Worm (Caenorhabditis elegans) whole organism, L4 larva: ENCODE measurements around the gene hsp-25.

Experiments
- D1046.2 ChIP-seq: fragments of 200-800 bp; sonication (Bioruptor generic); IDR thresholded peaks from 2 replicates; pipeline ENCODE4 v1.3.6; 2022; ENCODE audit warnings: missing genetic modification characterization, missing compliant biosample characterization
- F37D6.2 ChIP-seq: sonication (generic microtip); optimal IDR thresholded peaks from 2 replicates; lab custom pipeline; 2016; ENCODE audit warnings: mild to moderate bottlenecking, missing genetic modification characterization, missing compliant biosample characterization
- T20F7.1 ChIP-seq: fragments of 200-800 bp; sonication (Bioruptor generic); optimal IDR thresholded peaks from 2 replicates; lab custom pipeline; 2018; ENCODE audit warnings: mild to moderate bottlenecking, missing genetic modification characterization, missing compliant biosample characterization
- T26A8.4 ChIP-seq: fragments of 200-800 bp; sonication (Bioruptor generic); IDR thresholded peaks from 2 replicates; pipeline ENCODE4 v1.3.6; 2022; ENCODE audit warnings: missing genetic modification characterization, missing compliant biosample characterization
- Y105C5A.15 ChIP-seq: fragments of 200-800 bp; sonication (Bioruptor generic); IDR thresholded peaks from 2 replicates; pipeline ENCODE4 v1.3.6; 2022; ENCODE audit warnings: missing genetic modification characterization, missing compliant biosample characterization
- Y5F2A.4 ChIP-seq: fragments of 200-800 bp; sonication (Bioruptor generic); optimal IDR thresholded peaks from 2 replicates; lab custom pipeline; 2018; ENCODE audit warnings: mild to moderate bottlenecking, missing genetic modification characterization, missing compliant biosample characterization
- Y75B8A.6 ChIP-seq: fragments of 200-800 bp; sonication (Bioruptor generic); IDR thresholded peaks from 2 replicates; pipeline ENCODE4 v1.3.6; 2022; ENCODE audit warnings: missing genetic modification reagents, missing genetic modification characterization, missing compliant biosample characterization
- aha-1 ChIP-seq: fragments of 150-350 bp; peaks from one replicate; lab custom pipeline; 2014; ENCODE audit warnings: missing biosample characterization, missing genetic modification characterization
- ceh-44 ChIP-seq: fragments of 200-800 bp; sonication (Bioruptor generic); IDR thresholded peaks from 2 replicates; pipeline ENCODE4 v1.3.6; 2022; ENCODE audit warnings: missing genetic modification reagents, missing genetic modification characterization, missing compliant biosample characterization
- ces-1 ChIP-seq: fragments of 150-350 bp; sonication (generic microtip); optimal IDR thresholded peaks from 4 replicates; lab custom pipeline; 2014; ENCODE audit warnings: missing biosample characterization, missing genetic modification reagents, missing genetic modification characterization
- daf-16 ChIP-seq, 3 experiments: sonication (generic microtip); optimal IDR thresholded peaks; 2 replicates each; lab custom pipeline; 2016 to 2017; ENCODE audit warnings: missing genetic modification characterization in 3 of 3, missing genetic modification reagents in 3 of 3, mild to moderate bottlenecking in 2 of 3, missing compliant biosample characterization in 2 of 3, missing biosample characterization in 1 of 3, moderate library complexity in 1 of 3
- daf-19 ChIP-seq: fragments of 200-800 bp; sonication (Bioruptor generic); conservative IDR thresholded peaks from 2 replicates; pipeline ENCODE4 v1.3.6; 2022; ENCODE audit warnings: missing genetic modification characterization, missing compliant biosample characterization
- daf-8 ChIP-seq: fragments of 200-800 bp; sonication (Bioruptor generic); IDR thresholded peaks from 2 replicates; pipeline ENCODE4 v1.3.6; 2022; ENCODE audit warnings: missing genetic modification characterization, missing compliant biosample characterization
- dmd-6 ChIP-seq: fragments of 200-800 bp; sonication (Bioruptor generic); IDR thresholded peaks from 2 replicates; pipeline ENCODE4 v1.3.6; 2022; ENCODE audit warnings: missing genetic modification reagents, missing genetic modification characterization, missing compliant biosample characterization
- dpl-1 ChIP-seq: fragments of 150-350 bp; optimal IDR thresholded peaks from 2 replicates; lab custom pipeline; 2014; ENCODE audit warnings: missing biosample characterization, missing genetic modification reagents, missing genetic modification characterization
- duxl-1 ChIP-seq: sonication (generic microtip); optimal IDR thresholded peaks from 2 replicates; lab custom pipeline; 2016; ENCODE audit warnings: mild to moderate bottlenecking, missing genetic modification characterization, moderate library complexity, missing compliant biosample characterization; ENCODE audit not compliant: poor library complexity
- egl-27 ChIP-seq: sonication (generic microtip); optimal IDR thresholded peaks from 3 replicates; lab custom pipeline; 2017; ENCODE audit warnings: missing biosample characterization, missing genetic modification reagents, missing genetic modification characterization
- fkh-10 ChIP-seq: fragments of 150-350 bp; optimal IDR thresholded peaks from 2 replicates; lab custom pipeline; 2014; ENCODE audit warnings: missing biosample characterization, missing genetic modification reagents, missing genetic modification characterization
- fos-1 ChIP-seq: fragments of 150-350 bp; optimal IDR thresholded peaks from 2 replicates; lab custom pipeline; 2014; ENCODE audit warnings: missing biosample characterization, missing genetic modification characterization
- hlh-11 ChIP-seq: fragments of 200-800 bp; sonication (Bioruptor generic); optimal IDR thresholded peaks from 2 replicates; lab custom pipeline; 2018; ENCODE audit warnings: mild to moderate bottlenecking, missing genetic modification characterization, missing compliant biosample characterization
- lin-38 ChIP-seq: fragments of 200-800 bp; sonication (Bioruptor generic); IDR thresholded peaks from 2 replicates; pipeline ENCODE4 v1.3.6; 2022; ENCODE audit warnings: missing genetic modification reagents, missing genetic modification characterization, missing compliant biosample characterization
- lin-39 ChIP-seq: fragments of 150-350 bp; optimal IDR thresholded peaks from 2 replicates; lab custom pipeline; 2014; ENCODE audit warnings: missing biosample characterization, missing genetic modification reagents, missing genetic modification characterization
- lsy-2 ChIP-seq, 2 experiments: fragments of 150-350 bp in 1 of 2; sonication (generic microtip) in 1 of 2; optimal IDR thresholded peaks; 2 replicates each; lab custom pipeline; 2014 to 2017; ENCODE audit warnings: missing biosample characterization in 2 of 2, missing genetic modification characterization in 2 of 2
- madf-9 ChIP-seq: fragments of 200-800 bp; sonication (Bioruptor generic); conservative IDR thresholded peaks from 2 replicates; pipeline ENCODE4 v1.3.6; 2022; ENCODE audit warnings: missing genetic modification reagents, missing genetic modification characterization, missing compliant biosample characterization
- mdt-29 ChIP-seq: fragments of 200-800 bp; sonication (Bioruptor generic); IDR thresholded peaks from 2 replicates; pipeline ENCODE4 v1.3.6; 2022; ENCODE audit warnings: missing genetic modification reagents, missing genetic modification characterization, missing compliant biosample characterization
- mep-1 ChIP-seq: fragments of 150-350 bp; sonication (generic microtip); optimal IDR thresholded peaks from 3 replicates; lab custom pipeline; 2014; ENCODE audit warnings: missing biosample characterization, missing genetic modification characterization
- mes-2 ChIP-seq: sonication (generic microtip); optimal IDR thresholded peaks from 2 replicates; lab custom pipeline; 2016; ENCODE audit warnings: missing genotype, mild to moderate bottlenecking, missing genetic modification characterization, missing compliant biosample characterization; ENCODE audit not compliant: poor library complexity, severe bottlenecking
- mxl-2 ChIP-seq: fragments of 200-800 bp; sonication (Bioruptor generic); conservative IDR thresholded peaks from 2 replicates; pipeline ENCODE4 v1.3.6; 2022; ENCODE audit warnings: missing genetic modification reagents, missing genetic modification characterization, missing compliant biosample characterization
- nhr-10 ChIP-seq: fragments of 150-350 bp; optimal IDR thresholded peaks from 2 replicates; lab custom pipeline; 2014; ENCODE audit warnings: missing biosample characterization, missing genetic modification characterization
- nhr-11 ChIP-seq: fragments of 150-350 bp; optimal IDR thresholded peaks from 2 replicates; lab custom pipeline; 2014; ENCODE audit warnings: missing biosample characterization, missing genetic modification characterization
- nhr-111 ChIP-seq: fragments of 200-800 bp; sonication (Bioruptor generic); optimal IDR thresholded peaks from 2 replicates; lab custom pipeline; 2018; ENCODE audit warnings: mild to moderate bottlenecking, missing genetic modification characterization, missing compliant biosample characterization
- nhr-237 ChIP-seq: sonication (generic microtip); optimal IDR thresholded peaks from 2 replicates; lab custom pipeline; 2017; ENCODE audit warnings: missing biosample characterization, missing genetic modification characterization
- nhr-28 ChIP-seq: fragments of 150-350 bp; optimal IDR thresholded peaks from 2 replicates; lab custom pipeline; 2014; ENCODE audit warnings: missing biosample characterization, missing genetic modification characterization
- nhr-41 ChIP-seq: fragments of 200-800 bp; sonication (Bioruptor generic); IDR thresholded peaks from 2 replicates; pipeline ENCODE4 v1.3.6; 2022; ENCODE audit warnings: missing genetic modification reagents, missing genetic modification characterization, missing compliant biosample characterization
- nhr-48 ChIP-seq: sonication (generic microtip); optimal IDR thresholded peaks from 2 replicates; lab custom pipeline; 2016; ENCODE audit warnings: mild to moderate bottlenecking, missing genetic modification characterization, missing compliant biosample characterization
- nhr-76 ChIP-seq: fragments of 150-350 bp; optimal IDR thresholded peaks from 2 replicates; lab custom pipeline; 2014; ENCODE audit warnings: missing biosample characterization, missing genetic modification characterization
- pha-4 ChIP-seq, 2 experiments: fragments of 150-350 bp in 1 of 2; fragments of 200-800 bp in 1 of 2; sonication (Bioruptor generic) in 1 of 2; IDR thresholded peaks in 1 of 2; optimal IDR thresholded peaks in 1 of 2; 2 replicates each; pipeline versions ENCODE4 v1.3.6 to Lab custom; 2014 to 2022; ENCODE audit warnings: missing genetic modification characterization in 2 of 2, missing genetic modification reagents in 2 of 2, missing biosample characterization in 1 of 2, missing compliant biosample characterization in 1 of 2
- pqm-1 ChIP-seq: sonication (generic microtip); optimal IDR thresholded peaks from 2 replicates; lab custom pipeline; 2017; ENCODE audit warnings: missing biosample characterization, missing genetic modification characterization
- saeg-2 ChIP-seq: fragments of 200-800 bp; sonication (Bioruptor generic); IDR thresholded peaks from 2 replicates; pipeline ENCODE4 v1.3.6; 2022; ENCODE audit warnings: missing genetic modification reagents, missing genetic modification characterization, missing compliant biosample characterization
- set-16 ChIP-seq: fragments of 200-800 bp; sonication (Bioruptor generic); IDR thresholded peaks from 2 replicates; pipeline ENCODE4 v1.3.6; 2022; ENCODE audit warnings: missing genetic modification reagents, missing genetic modification characterization, missing compliant biosample characterization
- skn-1 ChIP-seq: fragments of 150-350 bp; optimal IDR thresholded peaks from 2 replicates; lab custom pipeline; 2014; ENCODE audit warnings: missing biosample characterization, missing genetic modification characterization
- tra-1 ChIP-seq: fragments of 200-800 bp; sonication (Bioruptor generic); IDR thresholded peaks from 2 replicates; pipeline ENCODE4 v1.3.6; 2022; ENCODE audit warnings: missing genetic modification reagents, missing genetic modification characterization, missing compliant biosample characterization
- unc-39 ChIP-seq: sonication (generic microtip); optimal IDR thresholded peaks from 2 replicates; lab custom pipeline; 2017; ENCODE audit warnings: missing biosample characterization, missing genetic modification characterization
- unc-62 ChIP-seq, 3 experiments: fragments of 150-350 bp in 1 of 3; sonication (generic microtip); optimal IDR thresholded peaks in 2 of 3; peaks in 1 of 3; 1 replicate in 1 of 3; 2 replicates in 2 of 3; lab custom pipeline; 2014 to 2017; ENCODE audit warnings: missing biosample characterization in 3 of 3, missing genetic modification characterization in 3 of 3, missing genetic modification reagents in 3 of 3, missing genotype in 1 of 3
- vab-7 ChIP-seq: fragments of 200-800 bp; sonication (Bioruptor generic); IDR thresholded peaks from 2 replicates; pipeline ENCODE4 v1.3.6; 2022; ENCODE audit warnings: missing genetic modification reagents, missing genetic modification characterization, missing compliant biosample characterization
- zag-1 ChIP-seq: fragments of 150-350 bp; optimal IDR thresholded peaks from 2 replicates; lab custom pipeline; 2014; ENCODE audit warnings: missing biosample characterization, missing genetic modification characterization
- zfp-3 ChIP-seq: fragments of 200-800 bp; sonication (Bioruptor generic); conservative IDR thresholded peaks from 2 replicates; pipeline ENCODE4 v1.3.6; 2022; ENCODE audit warnings: missing genetic modification reagents, missing genetic modification characterization, missing compliant biosample characterization
- zip-11 ChIP-seq: fragments of 200-800 bp; sonication (Bioruptor generic); IDR thresholded peaks from 2 replicates; pipeline ENCODE4 v1.3.6; 2022; ENCODE audit warnings: missing genetic modification characterization, missing compliant biosample characterization

hsp-25 gene

DNA sequence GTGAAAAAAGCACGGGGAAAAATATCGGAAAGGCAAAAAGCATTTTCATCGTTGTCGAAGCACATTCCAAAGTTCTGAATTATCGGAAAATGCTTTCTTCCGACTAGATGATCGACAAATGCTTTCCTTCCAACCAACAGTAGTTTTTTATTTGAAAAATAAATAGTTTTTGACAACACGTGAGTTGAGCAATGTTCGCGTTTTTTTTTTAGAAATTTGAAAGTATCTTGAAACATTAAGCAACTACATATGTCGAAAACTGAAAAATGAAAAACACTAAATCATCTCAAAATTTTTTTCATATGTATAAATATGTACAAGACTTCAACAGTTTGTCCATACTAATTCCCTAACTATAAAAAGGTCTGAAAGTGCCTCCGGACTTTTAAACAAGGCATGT is at the start of gene hsp-25:
hsp-25 (minus strand) TSS at position 101 of the 400 bp plus-strand sequence.
- no peak for TF ChIP-seq skn-1 (tag; lab: Kevin White, UChicago)
- TF ChIP-seq F37D6.2 = no peak
- peak in 1 of 2 experiments; percentile 72 for TF ChIP-seq unc-62 (GFP tag; optimal IDR thresholded peaks at IDR 0.05 in 1 of 2; lab: Kevin White, UChicago)
- TF ChIP-seq unc-62 (tag; optimal IDR thresholded peaks at IDR 0.05; lab: Kevin White, UChicago) = no peak
- TF ChIP-seq zfp-3 (GFP tag; lab: Robert Waterston, UW) = no peak
- TF ChIP-seq Y105C5A.15 (GFP tag; lab: Robert Waterston, UW) = no peak
- TF ChIP-seq mxl-2 = no peak
- no peak for TF ChIP-seq dpl-1 (GFP tag; lab: Kevin White, UChicago)
- no peak for TF ChIP-seq nhr-28 (tag; lab: Kevin White, UChicago)
- no peak for TF ChIP-seq D1046.2
- peak; percentile 29 for TF ChIP-seq aha-1
- TF ChIP-seq, all 104 proteins: peak for 2

- TF ChIP-seq pqm-1 (tag; lab: Kevin White, UChicago) (no peak), Y75B8A.6 (no peak), nhr-111 (GFP tag; lab: Kevin White, UChicago) (no peak), ces-1 (GFP tag; lab: Kevin White, UChicago) (no peak), dmd-6 (GFP tag; lab: Robert Waterston, UW) (peak; percentile 26), daf-8 (no peak), vab-7 (0 out of 2 replicates have a peak, but pooled peaks have one; percentile 25), hlh-11 (tag; lab: Kevin White, UChicago) (peak; percentile 47), zag-1 (tag; lab: Kevin White, UChicago) (no peak), madf-9 (GFP tag; lab: Robert Waterston, UW) (no peak), pha-4 (GFP tag; IDR thresholded peaks at IDR 0.05; lab: Robert Waterston, UW) (peak; percentile 59; the same call in 1 of the 2 replicates), pha-4 (tag; optimal IDR thresholded peaks at IDR 0.05; lab: Kevin White, UChicago) (no peak), zfp-3 (GFP tag; lab: Robert Waterston, UW) (peak; percentile 61; the same call in 1 of the 2 replicates), unc-39 (no peak), egl-27 (tag; lab: Kevin White, UChicago) (no peak), duxl-1 (tag; lab: Kevin White, UChicago) (peak; percentile 71), fos-1 (no peak), ceh-44 (GFP tag; lab: Robert Waterston, UW) (no peak), daf-19 (GFP tag; lab: Robert Waterston, UW) (no peak), T20F7.1 (GFP tag; lab: Kevin White, UChicago) (peak; percentile 13), aha-1 (peak; percentile 45), zip-11 (GFP tag; lab: Robert Waterston, UW) (no peak), F37D6.2 (no peak), mes-2 (tag; lab: Kevin White, UChicago) (peak; percentile 59), set-16 (no peak), lsy-2 (tag; optimal IDR thresholded peaks at IDR 0.05; lab: Kevin White, UChicago) (peak in 1 of 2 experiments; percentile 50), nhr-48 (tag; lab: Kevin White, UChicago) (peak; percentile 21), saeg-2 (GFP tag; lab: Robert Waterston, UW) (no peak), lin-39 (tag; lab: Kevin White, UChicago) (no peak), daf-16 (GFP tag; optimal IDR thresholded peaks at IDR 0.05; lab: Kevin White, UChicago) (no peak), daf-16 (tag; optimal IDR thresholded peaks at IDR 0.05; lab: Kevin White, UChicago) (peak; percentile 16), nhr-10 (tag; lab: Kevin White, UChicago) (no peak), lin-38 (peak; percentile 38), nhr-237 (tag; lab: Kevin White, UChicago) (peak; percentile 50), mep-1 (tag; lab: Kevin White, UChicago) (peak; percentile 87), mdt-29 (GFP tag; lab: Robert Waterston, UW) (no peak), nhr-76 (no peak), nhr-11 (tag; lab: Kevin White, UChicago) (no peak), T26A8.4 (GFP tag; lab: Robert Waterston, UW) (0 out of 2 replicates have a peak, but pooled peaks have one; percentile 79), nhr-41 (GFP tag; lab: Robert Waterston, UW) (no peak), fkh-10 (no peak), Y5F2A.4 (no peak), tra-1 (GFP tag; lab: Robert Waterston, UW) (no peak)
Observed at ce11 chrX:6088718-6089117, 49.3 kb upstream of the hsp-25 start.
